Fruit fly (Drosophila melanogaster) whole organism, embryonic: Measurements from ENCODE around the gene CG5639.

Source experiments
- Bdp1 ChIP-seq: fragments of 200-800 bp; sonication (Bioruptor generic); optimal IDR thresholded peaks from 3 replicates; lab custom pipeline; 2016; ENCODE audit warnings: missing biosample characterization, missing genetic modification characterization
- CG10209 ChIP-seq: fragments of 200-800 bp; sonication (Bioruptor generic); optimal IDR thresholded peaks from 3 replicates; lab custom pipeline; 2017; ENCODE audit warnings: missing biosample characterization, mild to moderate bottlenecking, missing genetic modification characterization, missing genetic modification reagents
- CG10979 ChIP-seq: fragments of 200-800 bp; sonication (Bioruptor generic); optimal IDR thresholded peaks from 2 replicates; lab custom pipeline; 2018; ENCODE audit warnings: missing biosample characterization, mild to moderate bottlenecking, missing genetic modification characterization, moderate library complexity
- CG11456 ChIP-seq: fragments of 200-800 bp; sonication (Bioruptor generic); IDR thresholded peaks from 3 replicates; pipeline ENCODE4 v1.3.6; 2022; ENCODE audit warnings: missing biosample characterization, missing genetic modification characterization
- CG11560 ChIP-seq: fragments of 200-800 bp; sonication (Bioruptor generic); IDR thresholded peaks from 3 replicates; pipeline ENCODE4 v1.3.6; 2022; ENCODE audit warnings: missing biosample characterization, missing genetic modification characterization
- CG11696 ChIP-seq: fragments of 200-800 bp; sonication (Bioruptor generic); IDR thresholded peaks from 2 replicates; pipeline ENCODE4 v1.3.6; 2022; ENCODE audit warnings: missing biosample characterization, missing genetic modification characterization
- CG12942 ChIP-seq: fragments of 200-800 bp; sonication (Bioruptor generic); optimal IDR thresholded peaks from 3 replicates; lab custom pipeline; 2016; ENCODE audit warnings: missing biosample characterization, missing genetic modification characterization
- CG14965 ChIP-seq: fragments of 200-800 bp; sonication (Bioruptor generic); optimal IDR thresholded peaks from 2 replicates; lab custom pipeline; 2016; ENCODE audit warnings: missing biosample characterization, missing genetic modification characterization, borderline replicate concordance
- CG15269 ChIP-seq: fragments of 200-800 bp; sonication (Bioruptor generic); optimal IDR thresholded peaks from 2 replicates; lab custom pipeline; 2018; ENCODE audit warnings: missing biosample characterization, mild to moderate bottlenecking, missing genetic modification characterization, moderate library complexity
- CG15514 ChIP-seq: fragments of 200-800 bp; sonication (Bioruptor generic); optimal IDR thresholded peaks from 3 replicates; lab custom pipeline; 2017; ENCODE audit warnings: missing biosample characterization, missing genetic modification characterization, mild to moderate bottlenecking, moderate library complexity, missing genetic modification reagents
- CG1603 ChIP-seq: fragments of 200-800 bp; sonication (Bioruptor generic); optimal IDR thresholded peaks from 2 replicates; lab custom pipeline; 2019; ENCODE audit warnings: missing biosample characterization, mild to moderate bottlenecking, missing genetic modification characterization, moderate library complexity
- CG18764 ChIP-seq: fragments of 200-800 bp; sonication (Bioruptor generic); optimal IDR thresholded peaks from 3 replicates; lab custom pipeline; 2016; ENCODE audit warnings: missing biosample characterization, missing genetic modification characterization
- CG2116 ChIP-seq: fragments of 200-800 bp; sonication (Bioruptor generic); optimal IDR thresholded peaks from 3 replicates; lab custom pipeline; 2018; ENCODE audit warnings: missing biosample characterization, mild to moderate bottlenecking, missing genetic modification characterization
- CG2712 ChIP-seq: fragments of 200-800 bp; optimal IDR thresholded peaks from 3 replicates; lab custom pipeline; 2019; ENCODE audit warnings: missing biosample characterization, mild to moderate bottlenecking, missing genetic modification characterization, moderate library complexity
- CG33213 ChIP-seq: fragments of 200-800 bp; sonication (Bioruptor generic); optimal IDR thresholded peaks from 3 replicates; lab custom pipeline; 2016; ENCODE audit warnings: missing biosample characterization, missing genetic modification characterization
- CG4854 ChIP-seq: fragments of 200-800 bp; sonication (Bioruptor generic); optimal IDR thresholded peaks from 2 replicates; lab custom pipeline; 2016; ENCODE audit warnings: missing biosample characterization, missing genetic modification characterization, inconsistent platforms
- CG5953 ChIP-seq: fragments of 200-800 bp; sonication (Bioruptor generic); IDR thresholded peaks from 2 replicates; pipeline ENCODE4 v1.3.6; 2022; ENCODE audit warnings: missing biosample characterization, missing genetic modification characterization
- CG7271 ChIP-seq: fragments of 200-800 bp; sonication (Bioruptor generic); optimal IDR thresholded peaks from 2 replicates; lab custom pipeline; 2018; ENCODE audit warnings: missing biosample characterization, mild to moderate bottlenecking, missing genetic modification characterization, moderate library complexity
- CG7372 ChIP-seq: fragments of 200-800 bp; sonication (Bioruptor generic); IDR thresholded peaks from 2 replicates; pipeline ENCODE4 v1.3.6; 2022; ENCODE audit warnings: missing biosample characterization, missing genetic modification characterization
- CG7556 ChIP-seq: fragments of 200-800 bp; sonication (Bioruptor generic); optimal IDR thresholded peaks from 2 replicates; lab custom pipeline; 2017; ENCODE audit warnings: missing biosample characterization, mild to moderate bottlenecking, missing genetic modification characterization
- CG9215 ChIP-seq: fragments of 200-800 bp; sonication (Bioruptor generic); IDR thresholded peaks from 2 replicates; pipeline ENCODE4 v1.3.6; 2022; ENCODE audit warnings: missing biosample characterization, missing genetic modification characterization
- CG9437 ChIP-seq: fragments of 200-800 bp; sonication (Bioruptor generic); optimal IDR thresholded peaks from 2 replicates; lab custom pipeline; 2018; ENCODE audit warnings: missing biosample characterization, mild to moderate bottlenecking, missing genetic modification characterization
- CrebB ChIP-seq: fragments of 200-800 bp; sonication (Bioruptor generic); optimal IDR thresholded peaks from 3 replicates; lab custom pipeline; 2018; ENCODE audit warnings: missing biosample characterization, mild to moderate bottlenecking, missing genetic modification characterization
- Dbx ChIP-seq: fragments of 200-800 bp; sonication (Bioruptor generic); IDR thresholded peaks from 3 replicates; pipeline ENCODE4 v1.3.6; 2022; ENCODE audit warnings: missing biosample characterization, missing genetic modification characterization
- Deaf1 ChIP-seq: fragments of 200-800 bp; optimal IDR thresholded peaks from 3 replicates; lab custom pipeline; 2019; ENCODE audit warnings: missing biosample characterization, mild to moderate bottlenecking, missing genetic modification characterization, moderate library complexity
- Dp ChIP-seq: fragments of 200-800 bp; sonication (Bioruptor generic); optimal IDR thresholded peaks from 2 replicates; lab custom pipeline; 2018; ENCODE audit warnings: missing biosample characterization, mild to moderate bottlenecking, missing genetic modification characterization, moderate library complexity
- Eip74EF ChIP-seq, 2 experiments: fragments of 200-800 bp in 1 of 2; fragments of >200 bp in 1 of 2; sonication (Bioruptor generic) in 1 of 2; optimal IDR thresholded peaks; 2 replicates each; lab custom pipeline; 2017 to 2019; ENCODE audit warnings: missing biosample characterization in 2 of 2, missing genetic modification characterization in 2 of 2, mild to moderate bottlenecking in 1 of 2, moderate library complexity in 1 of 2
- Elba2 ChIP-seq: fragments of 200-800 bp; sonication (Bioruptor generic); optimal IDR thresholded peaks from 3 replicates; lab custom pipeline; 2016; ENCODE audit warnings: missing biosample characterization, missing genetic modification characterization
- Hey ChIP-seq: fragments of 200-800 bp; sonication (Bioruptor generic); optimal IDR thresholded peaks from 3 replicates; lab custom pipeline; 2018; ENCODE audit warnings: missing biosample characterization, mild to moderate bottlenecking, missing genetic modification characterization
- Jarid2 ChIP-seq: fragments of 200-800 bp; sonication (Bioruptor generic); optimal IDR thresholded peaks from 3 replicates; lab custom pipeline; 2017; ENCODE audit warnings: mild to moderate bottlenecking, missing biosample characterization, missing genetic modification reagents, missing genetic modification characterization
- Lpt ChIP-seq: fragments of >200 bp; optimal IDR thresholded peaks from 2 replicates; lab custom pipeline; 2018; ENCODE audit warnings: missing biosample characterization, missing genetic modification characterization
- NC2β ChIP-seq: fragments of 200-800 bp; sonication (Bioruptor generic); optimal IDR thresholded peaks from 2 replicates; lab custom pipeline; 2016; ENCODE audit warnings: missing biosample characterization, missing genetic modification characterization
- PHDP ChIP-seq: fragments of 200-800 bp; sonication (Bioruptor generic); optimal IDR thresholded peaks from 3 replicates; lab custom pipeline; 2018; ENCODE audit warnings: missing biosample characterization, mild to moderate bottlenecking, missing genetic modification characterization, moderate library complexity
- Rx ChIP-seq: fragments of 200-800 bp; sonication (Bioruptor generic); IDR thresholded peaks from 2 replicates; pipeline ENCODE4 v1.3.6; 2022; ENCODE audit warnings: missing biosample characterization, missing genetic modification characterization
- Side ChIP-seq: fragments of 200-800 bp; sonication (Bioruptor generic); optimal IDR thresholded peaks from 2 replicates; lab custom pipeline; 2016; ENCODE audit warnings: missing biosample characterization, missing genetic modification characterization
- Xbp1 ChIP-seq: fragments of 200-800 bp; sonication (Bioruptor generic); optimal IDR thresholded peaks from 3 replicates; lab custom pipeline; 2016; ENCODE audit warnings: missing biosample characterization, mild to moderate bottlenecking, missing genetic modification characterization
- ato ChIP-seq: fragments of 200-800 bp; sonication (Bioruptor generic); IDR thresholded peaks from 2 replicates; pipeline ENCODE4 v1.3.6; 2022; ENCODE audit warnings: missing biosample characterization, missing genetic modification characterization; ENCODE audit not compliant: partially characterized antibody
- bab2 ChIP-seq: fragments of 200-800 bp; sonication (Bioruptor generic); optimal IDR thresholded peaks from 2 replicates; lab custom pipeline; 2016; ENCODE audit warnings: missing biosample characterization, missing genetic modification characterization
- gce ChIP-seq: fragments of 200-800 bp; sonication (Bioruptor generic); IDR thresholded peaks from 3 replicates; pipeline ENCODE4 v1.3.6; 2022; ENCODE audit warnings: missing biosample characterization, missing genetic modification characterization
- grau ChIP-seq: fragments of 200-800 bp; optimal IDR thresholded peaks from 3 replicates; lab custom pipeline; 2019; ENCODE audit warnings: missing biosample characterization, mild to moderate bottlenecking, missing genetic modification characterization, moderate library complexity
- pho ChIP-seq: fragments of 200-800 bp; sonication (Bioruptor generic); optimal IDR thresholded peaks from 2 replicates; lab custom pipeline; 2016; ENCODE audit warnings: missing biosample characterization, missing genetic modification characterization
- salm ChIP-seq: fragments of 200-800 bp; sonication (Bioruptor generic); optimal IDR thresholded peaks from 2 replicates; lab custom pipeline; 2018; ENCODE audit warnings: missing biosample characterization, mild to moderate bottlenecking, missing genetic modification characterization
- sens-2 ChIP-seq: fragments of 200-800 bp; sonication (Bioruptor generic); IDR thresholded peaks from 2 replicates; pipeline ENCODE4 v1.3.6; 2022; ENCODE audit warnings: missing biosample characterization, missing genetic modification characterization
- sim ChIP-seq: fragments of 200-800 bp; sonication (Bioruptor generic); IDR thresholded peaks from 2 replicates; pipeline ENCODE4 v1.3.6; 2022; ENCODE audit warnings: missing biosample characterization, missing genetic modification characterization
- sqz ChIP-seq: fragments of 200-800 bp; sonication (Bioruptor generic); optimal IDR thresholded peaks from 3 replicates; lab custom pipeline; 2018; ENCODE audit warnings: missing biosample characterization, mild to moderate bottlenecking, missing genetic modification characterization
- stc ChIP-seq: fragments of 200-800 bp; sonication (Bioruptor generic); IDR thresholded peaks from 2 replicates; pipeline ENCODE4 v1.3.6; 2022; ENCODE audit warnings: missing biosample characterization, missing genetic modification characterization
- stwl ChIP-seq: fragments of 200-800 bp; sonication (Bioruptor generic); optimal IDR thresholded peaks from 3 replicates; lab custom pipeline; 2018; ENCODE audit warnings: missing biosample characterization, mild to moderate bottlenecking, missing genetic modification characterization, moderate library complexity
- trem ChIP-seq: fragments of 200-800 bp; optimal IDR thresholded peaks from 3 replicates; lab custom pipeline; 2019; ENCODE audit warnings: missing biosample characterization, mild to moderate bottlenecking, missing genetic modification characterization, moderate library complexity
- ttk ChIP-seq: fragments of 200-800 bp; sonication (Bioruptor generic); IDR thresholded peaks from 2 replicates; pipeline ENCODE4 v2.1.2; 2022; ENCODE audit warnings: missing biosample characterization, missing genetic modification characterization
- usp ChIP-seq: fragments of >200 bp; optimal IDR thresholded peaks from 2 replicates; lab custom pipeline; 2017; ENCODE audit warnings: missing biosample characterization, missing genetic modification characterization
- vnd ChIP-seq: fragments of 200-800 bp; sonication (Bioruptor generic); IDR thresholded peaks from 3 replicates; pipeline ENCODE4 v1.3.6; 2022; ENCODE audit warnings: missing biosample characterization, missing genetic modification characterization; ENCODE audit not compliant: partially characterized antibody
- zfh2 ChIP-seq: fragments of 200-800 bp; sonication (Bioruptor generic); optimal IDR thresholded peaks from 2 replicates; lab custom pipeline; 2016; ENCODE audit warnings: missing biosample characterization, missing genetic modification characterization

The CG5639 gene

dm6 chr3R:27553921-27554320 lies 42.0 kb downstream of the CG5639 start (continued):
- TF ChIP-seq Rx (GFP tag; lab: Robert Waterston, UW) (peak; percentile 60), CG12942 (GFP tag; lab: Kevin White, UChicago) (peak; percentile 16), CG9215 (GFP tag; lab: Robert Waterston, UW) (no peak), CG9437 (GFP tag; lab: Kevin White, UChicago) (peak; percentile 2), zfh2 (GFP tag; lab: Kevin White, UChicago) (no peak), CG1603 (no peak), stwl (tag; lab: Kevin White, UChicago) (no peak), CG2712 (tag; lab: Kevin White, UChicago) (peak; percentile 69), grau (tag; lab: Kevin White, UChicago) (peak; percentile 50), CG11560 (tag; lab: Robert Waterston, UW) (no peak), CG7372 (no peak), ato (GFP tag; lab: Robert Waterston, UW) (no peak), PHDP (tag; lab: Kevin White, UChicago) (no peak), usp (no peak), Eip74EF (GFP tag; optimal IDR thresholded peaks at IDR 0.05; lab: Kevin White, UChicago) (peak in 1 of 2 experiments; percentile 38), pho (GFP tag; lab: Kevin White, UChicago) (no peak), gce (GFP tag; lab: Robert Waterston, UW) (0 out of 3 replicates have a peak, but pooled peaks have one; percentile 48), Xbp1 (GFP tag; lab: Kevin White, UChicago) (peak; percentile 59), CG18764 (GFP tag; lab: Kevin White, UChicago) (no peak), CG7556 (GFP tag; lab: Kevin White, UChicago) (peak; percentile 16), CG11696 (GFP tag; lab: Robert Waterston, UW) (no peak), stc (GFP tag; lab: Robert Waterston, UW) (no peak), Dbx (no peak), CG7271 (tag; lab: Kevin White, UChicago) (no peak), Jarid2 (no peak), CG10209 (peak; percentile 10), trem (tag; lab: Kevin White, UChicago) (peak; percentile 16), CG2116 (GFP tag; lab: Kevin White, UChicago) (no peak), Side (peak; percentile 13), CG5953 (no peak), CG10979 (tag; lab: Kevin White, UChicago) (peak; percentile 68), CG15269 (tag; lab: Kevin White, UChicago) (no peak), CG11456 (no peak), salm (tag; lab: Kevin White, UChicago) (peak; percentile 46), bab2 (no peak), sim (GFP tag; lab: Robert Waterston, UW) (0 out of 2 replicates have a peak, but pooled peaks have one; percentile 21), vnd (GFP tag; lab: Robert Waterston, UW) (no peak), sqz (GFP tag; lab: Kevin White, UChicago) (no peak), sens-2 (GFP tag; lab: Robert Waterston, UW) (no peak), CG15514 (GFP tag; lab: Kevin White, UChicago) (no peak), Bdp1 (no peak), CG4854 (GFP tag; lab: Kevin White, UChicago) (no peak), Lpt (no peak), CG14965 (no peak), Dp (no peak), Deaf1 (tag; lab: Kevin White, UChicago) (no peak), CrebB (no peak), ttk (GFP tag; lab: Robert Waterston, UW) (peak; percentile 74), CG33213 (no peak), NC2β (no peak), Hey (tag; lab: Kevin White, UChicago) (no peak), Elba2 (GFP tag; lab: Kevin White, UChicago) (no peak)
